Worm (Caenorhabditis elegans): ENCODE data around the gene M01B2.12.

- TF ChIP-seq dpl-1 (GFP tag; optimal IDR thresholded peaks at IDR 0.05) (no peak), elt-3 (tag; optimal IDR thresholded peaks at IDR 0.05) (peak; percentile 28 to 88 (median 78)), nhr-85 (tag) (peak; percentile 83)
These were observed 22.0 kb upstream of the M01B2.12 start for ce11 chrV:15285984-15286383.
